Fruit fly (Drosophila melanogaster): Measurements from ENCODE around the gene CG32755.

Gene CG32755

DNA sequence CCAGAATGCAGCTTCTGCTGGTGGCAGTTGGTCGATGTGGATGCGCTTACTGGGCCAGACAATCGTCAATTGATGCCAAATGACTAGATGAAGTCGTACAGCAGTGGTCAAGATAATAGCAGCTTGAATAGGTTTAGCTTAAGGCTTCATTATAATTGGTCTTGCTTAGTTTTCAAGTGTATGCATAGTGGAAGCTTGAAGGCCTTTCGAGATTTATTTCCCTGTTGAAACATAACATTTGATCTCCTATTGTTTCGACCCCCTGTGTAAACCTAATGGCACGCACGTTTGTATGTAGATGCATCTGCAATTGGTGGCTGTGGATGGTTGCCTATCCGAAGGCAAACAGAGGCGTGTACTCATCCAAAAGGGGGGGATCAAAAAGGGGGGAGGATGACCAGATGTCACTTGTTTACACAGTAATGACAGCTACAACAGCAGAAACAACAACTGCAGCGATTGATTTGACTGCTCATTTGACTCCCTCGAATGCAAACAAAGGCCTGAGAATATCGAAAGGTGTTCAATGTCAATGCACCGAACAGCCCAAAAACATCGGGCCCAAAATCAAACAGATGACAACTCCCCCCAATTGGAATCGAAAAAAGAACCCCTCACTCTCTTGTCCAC is 18.2 kb downstream of the CG32755 start (continued):
- peak in 1 of 2 experiments; percentile 38 for TF ChIP-seq eve (GFP tag; optimal IDR thresholded peaks at IDR 0.05)
- no peak for TF ChIP-seq Nf-YC (tag; optimal IDR thresholded peaks at IDR 0.05)
- no peak for TF ChIP-seq gsb-n (tag; optimal IDR thresholded peaks at IDR 0.05)
- TF ChIP-seq Rx (GFP tag; IDR thresholded peaks at IDR 0.05), result 0 out of 2 replicates have a peak, but pooled peaks have one; percentile 16
- no peak for TF ChIP-seq wek (GFP tag; optimal IDR thresholded peaks at IDR 0.05)
- peak; percentile 50 for TF ChIP-seq CG10979 (tag; optimal IDR thresholded peaks at IDR 0.05)
- TF ChIP-seq CG18262 (tag; optimal IDR thresholded peaks at IDR 0.05), result peak; percentile 65
- peak; percentile 65; the same call in 1 of the 3 replicates for TF ChIP-seq otp (GFP tag; IDR thresholded peaks at IDR 0.05)
- no peak for TF ChIP-seq lov (optimal IDR thresholded peaks at IDR 0.05)
- TF ChIP-seq lov (GFP tag; IDR thresholded peaks at IDR 0.05), result no peak
- TF ChIP-seq CG4730 (GFP tag; IDR thresholded peaks at IDR 0.05), result 0 out of 2 replicates have a peak, but pooled peaks have one; percentile 31
- no peak for TF ChIP-seq TFAM (GFP tag; optimal IDR thresholded peaks at IDR 0.05)
- TF ChIP-seq lilli (GFP tag; optimal IDR thresholded peaks at IDR 0.05), result no peak
- TF ChIP-seq Dip3 (GFP tag; optimal IDR thresholded peaks at IDR 0.05), result no peak
- no peak for TF ChIP-seq CTCF (GFP tag; optimal IDR thresholded peaks at IDR 0.05)
- no peak for TF ChIP-seq B-H2 (GFP tag; optimal IDR thresholded peaks at IDR 0.05)
- TF ChIP-seq CG1832 (GFP tag; optimal IDR thresholded peaks at IDR 0.05), result no peak
- no peak for TF ChIP-seq CG16815 (GFP tag; optimal IDR thresholded peaks at IDR 0.05)
- no peak for TF ChIP-seq CG2199 (GFP tag; IDR thresholded peaks at IDR 0.05)
- no peak for TF ChIP-seq pho (GFP tag; optimal IDR thresholded peaks at IDR 0.05)
- no peak for TF ChIP-seq peb (GFP tag; IDR thresholded peaks at IDR 0.05)
- peak; percentile 52 for TF ChIP-seq dmrt99B (tag; optimal IDR thresholded peaks at IDR 0.05)
- TF ChIP-seq CG11247 (GFP tag; IDR thresholded peaks at IDR 0.05), result peak; percentile 15; the same call in 1 of the 2 replicates
- no peak for TF ChIP-seq CG18619 (GFP tag; optimal IDR thresholded peaks at IDR 0.05)
- TF ChIP-seq Opbp (GFP tag; IDR thresholded peaks at IDR 0.05; ENCODE audit: partially characterized antibody), result no peak
- no peak for TF ChIP-seq CG12104 (GFP tag; optimal IDR thresholded peaks at IDR 0.05)
- no peak for TF ChIP-seq CG4707 (GFP tag; optimal IDR thresholded peaks at IDR 0.05)
- no peak for TF ChIP-seq Hr3 (GFP tag; optimal IDR thresholded peaks at IDR 0.05)
- TF ChIP-seq sug (tag; optimal IDR thresholded peaks at IDR 0.05), result no peak
- no peak for TF ChIP-seq HmgZ (tag; optimal IDR thresholded peaks at IDR 0.05)
- no peak for TF ChIP-seq CG34224 (GFP tag; IDR thresholded peaks at IDR 0.05; ENCODE audit: partially characterized antibody)
- peak; percentile 12 for TF ChIP-seq CG2202 (tag; optimal IDR thresholded peaks at IDR 0.05)
- no peak for TF ChIP-seq CG33557 (GFP tag; optimal IDR thresholded peaks at IDR 0.05)
- no peak for TF ChIP-seq mirr (GFP tag; optimal IDR thresholded peaks at IDR 0.05)
- TF ChIP-seq caup (GFP tag; optimal IDR thresholded peaks at IDR 0.05; ENCODE audit: severe bottlenecking), result no peak
- TF ChIP-seq ttk (GFP tag; IDR thresholded peaks at IDR 0.05), result peak; percentile 43; the same call in 1 of the 2 replicates
- no peak for TF ChIP-seq bcd (GFP tag; optimal IDR thresholded peaks at IDR 0.05)
- no peak for TF ChIP-seq Atf6 (GFP tag; IDR thresholded peaks at IDR 0.05)
- no peak for TF ChIP-seq Max (GFP tag; optimal IDR thresholded peaks at IDR 0.05)
- no peak for TF ChIP-seq NfI (GFP tag; optimal IDR thresholded peaks at IDR 0.05)
- peak; percentile 64 to 65 for TF ChIP-seq bsh (GFP tag; optimal IDR thresholded peaks at IDR 0.05)
- TF ChIP-seq Lpt (GFP tag; optimal IDR thresholded peaks at IDR 0.05), result no peak
- TF ChIP-seq CkIIα-i1 (GFP tag; IDR thresholded peaks at IDR 0.05), result no peak
- peak; percentile 61 for TF ChIP-seq CG11504 (tag; optimal IDR thresholded peaks at IDR 0.05)
- no peak for TF ChIP-seq oc (tag; optimal IDR thresholded peaks at IDR 0.05)
- TF ChIP-seq H2.0 (GFP tag; IDR thresholded peaks at IDR 0.05), result 0 out of 2 replicates have a peak, but pooled peaks have one; percentile 20
- TF ChIP-seq Rfx (GFP tag; IDR thresholded peaks at IDR 0.05), result no peak
- TF ChIP-seq sens (GFP tag), result peak; percentile 94
- no peak for TF ChIP-seq dimm (GFP tag; IDR thresholded peaks at IDR 0.05)
- TF ChIP-seq sna (GFP tag; IDR thresholded peaks at IDR 0.05; ENCODE audit: partially characterized antibody), result no peak
- no peak for TF ChIP-seq vfl (GFP tag; optimal IDR thresholded peaks at IDR 0.05)

All from whole organism, embryonic.